Worm (Caenorhabditis elegans): Measurements from ENCODE around the gene C04G6.4.

The C04G6.4 gene

ce11 chrII:5057315-5057714 is 25.9 kb downstream of the C04G6.4 start (continued):
- TF ChIP-seq unc-130 (tag; optimal IDR thresholded peaks at IDR 0.05) (peak; percentile 38), grh-1 (GFP tag; IDR thresholded peaks at IDR 0.05) (0 out of 2 replicates have a peak, but pooled peaks have one; percentile 21), mep-1 (tag; optimal IDR thresholded peaks at IDR 0.05) (peak; percentile 67), C34B4.2 (tag; optimal IDR thresholded peaks at IDR 0.05) (no peak), unc-62 (GFP tag; optimal IDR thresholded peaks at IDR 0.05) (no peak), snu-23 (GFP tag; optimal IDR thresholded peaks at IDR 0.05) (peak; percentile 79), elt-3 (tag; optimal IDR thresholded peaks at IDR 0.05) (peak in 1 of 6 experiments; percentile 59), ceh-88 (GFP tag; IDR thresholded peaks at IDR 0.05) (no peak), egl-13 (tag; optimal IDR thresholded peaks at IDR 0.05) (no peak), sox-4 (tag; optimal IDR thresholded peaks at IDR 0.05) (no peak), mef-2 (tag; optimal IDR thresholded peaks at IDR 0.05) (no peak), xbp-1 (tag; optimal IDR thresholded peaks at IDR 0.05) (peak; percentile 49), fkh-10 (GFP tag; optimal IDR thresholded peaks at IDR 0.05) (no peak), lin-14 (GFP tag; optimal IDR thresholded peaks at IDR 0.05) (peak; percentile 53), ceh-8 (GFP tag; optimal IDR thresholded peaks at IDR 0.05) (no peak), fkh-4 (tag; optimal IDR thresholded peaks at IDR 0.05; ENCODE audit: borderline replicate concordance) (no peak), lsy-2 (tag; optimal IDR thresholded peaks at IDR 0.05) (peak; percentile 76 to 79), tbx-2 (tag; optimal IDR thresholded peaks at IDR 0.05) (peak; percentile 54), zag-1 (tag; optimal IDR thresholded peaks at IDR 0.05) (no peak), skn-1 (tag; optimal IDR thresholded peaks at IDR 0.05) (peak; percentile 43), Y116A8C.19 (tag; optimal IDR thresholded peaks at IDR 0.05; ENCODE audit: borderline replicate concordance) (no peak), sptf-1 (tag; optimal IDR thresholded peaks at IDR 0.05) (no peak), swsn-7 (tag; optimal IDR thresholded peaks at IDR 0.05) (peak; percentile 59), tlp-1 (tag; optimal IDR thresholded peaks at IDR 0.05) (no peak), irx-1 (tag; optimal IDR thresholded peaks at IDR 0.05) (no peak), aly-2 (tag; optimal IDR thresholded peaks at IDR 0.05) (no peak), dpl-1 (GFP tag; optimal IDR thresholded peaks at IDR 0.05) (peak; percentile 31 to 47 (median 44)), nhr-20 (tag; optimal IDR thresholded peaks at IDR 0.05) (peak; percentile 76), nhr-84 (tag; optimal IDR thresholded peaks at IDR 0.05) (no peak), lin-13 (GFP tag; optimal IDR thresholded peaks at IDR 0.05) (peak; percentile 62), alr-1 (tag; optimal IDR thresholded peaks at IDR 0.05; ENCODE audit: borderline replicate concordance) (no peak), ceh-63 (GFP tag; optimal IDR thresholded peaks at IDR 0.05) (no peak), ztf-4 (tag; optimal IDR thresholded peaks at IDR 0.05) (no peak), lin-39 (tag; optimal IDR thresholded peaks at IDR 0.05) (no peak), ama-1 (optimal IDR thresholded peaks at IDR 0.05) (no peak), nhr-19 (GFP tag; conservative IDR thresholded peaks at IDR 0.05) (peak; percentile 76), aha-1 (tag; optimal IDR thresholded peaks at IDR 0.05) (no peak), unc-86 (tag; optimal IDR thresholded peaks at IDR 0.05) (no peak), sup-37 (GFP tag; optimal IDR thresholded peaks at IDR 0.05) (no peak), fos-1 (tag; optimal IDR thresholded peaks at IDR 0.05) (peak; percentile 29), C04F5.9 (tag; optimal IDR thresholded peaks at IDR 0.05) (no peak), nhr-11 (tag; optimal IDR thresholded peaks at IDR 0.05) (no peak), unc-30 (tag; optimal IDR thresholded peaks at IDR 0.05) (no peak), egl-27 (tag; optimal IDR thresholded peaks at IDR 0.05) (no peak), unc-98 (GFP tag; IDR thresholded peaks at IDR 0.05) (no peak), nhr-71 (tag; optimal IDR thresholded peaks at IDR 0.05) (peak; percentile 74), efl-1 (optimal IDR thresholded peaks at IDR 0.05) (peak; percentile 41 to 67), efl-1 (GFP tag; optimal IDR thresholded peaks at IDR 0.05 in 1 of 2) (peak; percentile 39 to 94)
